Fruit fly (Drosophila melanogaster) whole organism: ENCODE data around the gene CG44362.

Experiments
- CG8478 ChIP-seq: fragments of >200 bp; optimal IDR thresholded peaks from 2 replicates; lab custom pipeline; 2018; ENCODE audit warnings: inconsistent platforms
- Dll ChIP-seq: fragments of >200 bp; optimal IDR thresholded peaks from 2 replicates; lab custom pipeline; 2017
- EcR ChIP-seq, 2 experiments: fragments of >200 bp; optimal IDR thresholded peaks; 2 replicates each; lab custom pipeline; 2017; ENCODE audit warnings: missing biosample characterization in 2 of 2, missing genetic modification characterization in 2 of 2, missing genetic modification reagents in 2 of 2
- pan ChIP-seq: fragments of >200 bp; optimal IDR thresholded peaks from 2 replicates; lab custom pipeline; 2017
- psq ChIP-seq: fragments of >200 bp; optimal IDR thresholded peaks from 2 replicates; lab custom pipeline; 2017
- usp ChIP-seq: fragments of >200 bp; optimal IDR thresholded peaks from 2 replicates; lab custom pipeline; 2017; ENCODE audit warnings: missing biosample characterization, missing genetic modification characterization, mixed read lengths

The CG44362 gene

dm6 chr3L:11418041-11418674 is 20.8 kb downstream of the CG44362 start:
- TF ChIP-seq CG8478 (lab: Kevin White, UChicago) (no peak), psq (lab: Kevin White, UChicago) (no peak), usp (GFP tag; lab: Kevin White, UChicago) (no peak), pan (lab: Kevin White, UChicago) (no peak), Dll (lab: Kevin White, UChicago) (no peak), EcR (GFP tag; optimal IDR thresholded peaks at IDR 0.05; lab: Kevin White, UChicago) (no peak)

dm6 chr3L:11419344-11419743 is 22.0 kb downstream of the CG44362 start:
- TF ChIP-seq CG8478 (lab: Kevin White, UChicago) (no peak), psq (lab: Kevin White, UChicago) (no peak), usp (GFP tag; lab: Kevin White, UChicago) (no peak), Dll (lab: Kevin White, UChicago) (no peak), pan (lab: Kevin White, UChicago) (no peak), EcR (GFP tag; optimal IDR thresholded peaks at IDR 0.05; lab: Kevin White, UChicago) (no peak)

- no peak for TF ChIP-seq CG8478 (lab: Kevin White, UChicago)
- no peak for TF ChIP-seq Dll (lab: Kevin White, UChicago)
- no peak for TF ChIP-seq EcR (GFP tag; optimal IDR thresholded peaks at IDR 0.05; lab: Kevin White, UChicago)
- no peak for TF ChIP-seq pan (lab: Kevin White, UChicago)
- TF ChIP-seq psq (lab: Kevin White, UChicago) = no peak
- TF ChIP-seq usp (GFP tag; lab: Kevin White, UChicago) = no peak
Measured at dm6 chr3L:11420976-11421375, 23.6 kb downstream of the CG44362 start.

- TF ChIP-seq Dll (lab: Kevin White, UChicago) (no peak), CG8478 (lab: Kevin White, UChicago) (no peak), pan (lab: Kevin White, UChicago) (peak; percentile 27), usp (GFP tag; lab: Kevin White, UChicago) (no peak), EcR (GFP tag; optimal IDR thresholded peaks at IDR 0.05; lab: Kevin White, UChicago) (no peak), psq (lab: Kevin White, UChicago) (no peak)
Measured at dm6 chr3L:11421905-11422304, 24.6 kb downstream of the CG44362 start.

dm6 chr3L:11422338-11422802 is 25.0 kb downstream of the CG44362 start:
- TF ChIP-seq psq (lab: Kevin White, UChicago) = no peak
- TF ChIP-seq pan (lab: Kevin White, UChicago) = no peak
- TF ChIP-seq usp (GFP tag; lab: Kevin White, UChicago) = no peak
- TF ChIP-seq Dll (lab: Kevin White, UChicago) = no peak

- no peak for TF ChIP-seq EcR (GFP tag; optimal IDR thresholded peaks at IDR 0.05; lab: Kevin White, UChicago)
- TF ChIP-seq CG8478 (lab: Kevin White, UChicago) = no peak
- no peak for TF ChIP-seq pan (lab: Kevin White, UChicago)
- TF ChIP-seq usp (GFP tag; lab: Kevin White, UChicago) = no peak
- TF ChIP-seq psq (lab: Kevin White, UChicago) = no peak
- no peak for TF ChIP-seq Dll (lab: Kevin White, UChicago)
Measured at dm6 chr3L:11424858-11425257, 27.5 kb downstream of the CG44362 start, which contains the start of gene CG7560. Gene CG7560 (plus strand): TSS chr3L:11425158.

- TF ChIP-seq pan (lab: Kevin White, UChicago) (no peak), Dll (lab: Kevin White, UChicago) (no peak), CG8478 (lab: Kevin White, UChicago) (no peak), usp (GFP tag; lab: Kevin White, UChicago) (no peak), psq (lab: Kevin White, UChicago) (no peak), EcR (GFP tag; optimal IDR thresholded peaks at IDR 0.05; lab: Kevin White, UChicago) (no peak)
Measured at dm6 chr3L:11428390-11428789, 31.0 kb downstream of the CG44362 start.

- TF ChIP-seq CG8478 (lab: Kevin White, UChicago) (no peak), EcR (GFP tag; optimal IDR thresholded peaks at IDR 0.05; lab: Kevin White, UChicago) (no peak), psq (lab: Kevin White, UChicago) (no peak), pan (lab: Kevin White, UChicago) (no peak), Dll (lab: Kevin White, UChicago) (no peak), usp (GFP tag; lab: Kevin White, UChicago) (no peak)
Measured at dm6 chr3L:11429695-11430094, 32.4 kb downstream of the CG44362 start.

dm6 chr3L:11431251-11431925 is 34.0 kb downstream of the CG44362 start:
- no peak for TF ChIP-seq pan (lab: Kevin White, UChicago)
- no peak for TF ChIP-seq CG8478 (lab: Kevin White, UChicago)
- TF ChIP-seq usp (GFP tag; lab: Kevin White, UChicago) = no peak
- TF ChIP-seq Dll (lab: Kevin White, UChicago) = no peak
- no peak for TF ChIP-seq EcR (GFP tag; optimal IDR thresholded peaks at IDR 0.05; lab: Kevin White, UChicago)
- no peak for TF ChIP-seq psq (lab: Kevin White, UChicago)

- TF ChIP-seq CG8478 (lab: Kevin White, UChicago) (no peak), EcR (GFP tag; optimal IDR thresholded peaks at IDR 0.05; lab: Kevin White, UChicago) (no peak), psq (lab: Kevin White, UChicago) (no peak), Dll (lab: Kevin White, UChicago) (no peak), pan (lab: Kevin White, UChicago) (no peak), usp (GFP tag; lab: Kevin White, UChicago) (no peak)
Measured at dm6 chr3L:11431926-11432323, 34.6 kb downstream of the CG44362 start.

- TF ChIP-seq CG8478 (lab: Kevin White, UChicago) (no peak), EcR (GFP tag; optimal IDR thresholded peaks at IDR 0.05; lab: Kevin White, UChicago) (no peak), Dll (lab: Kevin White, UChicago) (no peak), pan (lab: Kevin White, UChicago) (no peak), usp (GFP tag; lab: Kevin White, UChicago) (no peak), psq (lab: Kevin White, UChicago) (no peak)
Measured at dm6 chr3L:11432472-11432871, 35.1 kb downstream of the CG44362 start.
